Worm (Caenorhabditis elegans) whole organism, L3 larva: ENCODE measurements around the gene D1044.7.

ENCODE experiments used
- R02D3.7 ChIP-seq: fragments of 150-350 bp; optimal IDR thresholded peaks from 2 replicates; lab custom pipeline; 2014; ENCODE audit warnings: missing biosample characterization, missing genetic modification characterization
- ZK546.5 ChIP-seq: sonication (generic microtip); optimal IDR thresholded peaks from 2 replicates; lab custom pipeline; 2017; ENCODE audit warnings: missing biosample characterization, missing genetic modification characterization
- ceh-16 ChIP-seq: sonication (generic microtip); optimal IDR thresholded peaks from 2 replicates; lab custom pipeline; 2017; ENCODE audit warnings: missing biosample characterization, missing genetic modification characterization
- ceh-28 ChIP-seq: fragments of 150-350 bp; optimal IDR thresholded peaks from 2 replicates; lab custom pipeline; 2014; ENCODE audit warnings: missing biosample characterization, missing genetic modification reagents, missing genetic modification characterization
- egl-5 ChIP-seq: fragments of 150-350 bp; optimal IDR thresholded peaks from 2 replicates; lab custom pipeline; 2017; ENCODE audit warnings: missing biosample characterization, missing genetic modification reagents, missing genetic modification characterization, inconsistent platforms
- elt-1 ChIP-seq: fragments of 150-350 bp; optimal IDR thresholded peaks from 2 replicates; lab custom pipeline; 2014; ENCODE audit warnings: missing biosample characterization, missing genetic modification characterization
- elt-2 ChIP-seq: sonication (generic microtip); optimal IDR thresholded peaks from 2 replicates; lab custom pipeline; 2016; ENCODE audit warnings: missing genetic modification reagents, mild to moderate bottlenecking, missing genetic modification characterization, missing compliant biosample characterization
- elt-3 ChIP-seq, 3 experiments: fragments of 150-350 bp in 1 of 3; sonication (generic microtip) in 2 of 3; optimal IDR thresholded peaks; 2 replicates in 2 of 3; 4 replicates in 1 of 3; lab custom pipeline; 2014 to 2017; ENCODE audit warnings: missing biosample characterization in 3 of 3, missing genetic modification characterization in 3 of 3
- eor-1 ChIP-seq, 2 experiments: fragments of 150-350 bp; optimal IDR thresholded peaks; 2 replicates each; lab custom pipeline; 2014 to 2018; ENCODE audit warnings: missing biosample characterization in 2 of 2, missing genetic modification characterization in 2 of 2
- fkh-2 ChIP-seq: fragments of 150-350 bp; optimal IDR thresholded peaks from 2 replicates; lab custom pipeline; 2014; ENCODE audit warnings: missing biosample characterization, missing genetic modification reagents, missing genetic modification characterization
- fos-1 ChIP-seq: fragments of 150-350 bp; optimal IDR thresholded peaks from 2 replicates; lab custom pipeline; 2014; ENCODE audit warnings: missing biosample characterization, missing genetic modification characterization
- hmg-11 ChIP-seq: sonication (generic microtip); optimal IDR thresholded peaks from 2 replicates; lab custom pipeline; 2016; ENCODE audit warnings: missing genetic modification characterization, missing compliant biosample characterization
- jun-1 ChIP-seq: fragments of 150-350 bp; optimal IDR thresholded peaks from 2 replicates; lab custom pipeline; 2014; ENCODE audit warnings: missing biosample characterization, missing genetic modification reagents, missing genetic modification characterization
- lin-15B ChIP-seq: fragments of 150-350 bp; optimal IDR thresholded peaks from 2 replicates; lab custom pipeline; 2014; ENCODE audit warnings: missing biosample characterization, missing genetic modification characterization
- lin-39 ChIP-seq: fragments of 150-350 bp; optimal IDR thresholded peaks from 2 replicates; lab custom pipeline; 2018; ENCODE audit warnings: missing biosample characterization, missing genetic modification reagents, missing genetic modification characterization
- lsy-12 ChIP-seq: sonication (generic microtip); optimal IDR thresholded peaks from 2 replicates; lab custom pipeline; 2016; ENCODE audit warnings: mild to moderate bottlenecking, missing genetic modification characterization, missing compliant biosample characterization
- mdl-1 ChIP-seq: fragments of 150-350 bp; optimal IDR thresholded peaks from 2 replicates; lab custom pipeline; 2014; ENCODE audit warnings: missing biosample characterization, missing genetic modification characterization
- mml-1 ChIP-seq: fragments of 150-350 bp; sonication (generic microtip); optimal IDR thresholded peaks from 3 replicates; lab custom pipeline; 2014; ENCODE audit warnings: missing biosample characterization, missing genetic modification characterization
- nfya-1 ChIP-seq: sonication (generic microtip); optimal IDR thresholded peaks from 2 replicates; lab custom pipeline; 2017; ENCODE audit warnings: missing genetic modification characterization, mild to moderate bottlenecking, missing compliant biosample characterization, antibody characterized with exemption, moderate library complexity; ENCODE audit not compliant: insufficient read depth
- nhr-11 ChIP-seq: fragments of 150-350 bp; optimal IDR thresholded peaks from 2 replicates; lab custom pipeline; 2014; ENCODE audit warnings: missing biosample characterization, missing genetic modification characterization
- nhr-12 ChIP-seq: fragments of 150-350 bp; optimal IDR thresholded peaks from 2 replicates; lab custom pipeline; 2014; ENCODE audit warnings: missing biosample characterization, missing genetic modification characterization
- nhr-23 ChIP-seq: fragments of 150-350 bp; optimal IDR thresholded peaks from 2 replicates; lab custom pipeline; 2014; ENCODE audit warnings: missing biosample characterization, missing genetic modification reagents, missing genetic modification characterization
- nhr-237 ChIP-seq: fragments of 150-350 bp; optimal IDR thresholded peaks from 2 replicates; lab custom pipeline; 2014; ENCODE audit warnings: missing biosample characterization, missing genetic modification characterization
- nhr-25 ChIP-seq: sonication (generic microtip); optimal IDR thresholded peaks from 2 replicates; lab custom pipeline; 2017; ENCODE audit warnings: missing biosample characterization, missing genetic modification characterization
- nhr-28 ChIP-seq: fragments of 150-350 bp; optimal IDR thresholded peaks from 2 replicates; lab custom pipeline; 2014; ENCODE audit warnings: missing biosample characterization, missing genetic modification characterization
- nhr-43 ChIP-seq: sonication (generic microtip); optimal IDR thresholded peaks from 2 replicates; lab custom pipeline; 2016; ENCODE audit warnings: mild to moderate bottlenecking, missing genetic modification characterization, missing compliant biosample characterization; ENCODE audit not compliant: poor library complexity, severe bottlenecking
- pha-4 ChIP-seq: fragments of 150-350 bp; optimal IDR thresholded peaks from 2 replicates; lab custom pipeline; 2014; ENCODE audit warnings: missing biosample characterization, missing genetic modification reagents, missing genetic modification characterization
- pqm-1 ChIP-seq: fragments of 150-350 bp; optimal IDR thresholded peaks from 2 replicates; lab custom pipeline; 2017; ENCODE audit warnings: missing biosample characterization, missing genetic modification characterization, inconsistent platforms
- snpc-4 ChIP-seq: fragments of 150-350 bp; optimal IDR thresholded peaks from 2 replicates; lab custom pipeline; 2014; ENCODE audit warnings: missing biosample characterization, missing genetic modification characterization
- tbx-2 ChIP-seq: sonication (generic microtip); optimal IDR thresholded peaks from 2 replicates; lab custom pipeline; 2016; ENCODE audit warnings: mild to moderate bottlenecking, missing genetic modification characterization, missing compliant biosample characterization
- unc-62 ChIP-seq: fragments of 150-350 bp; sonication (generic microtip); optimal IDR thresholded peaks from 4 replicates; lab custom pipeline; 2014; ENCODE audit warnings: missing biosample characterization, missing genetic modification reagents, missing genetic modification characterization
- ztf-11 ChIP-seq: fragments of 150-350 bp; optimal IDR thresholded peaks from 2 replicates; lab custom pipeline; 2014; ENCODE audit warnings: missing biosample characterization, missing genetic modification characterization

Gene D1044.7

ce11 chrIII:5487087-5487603 lies 21.4 kb downstream of the D1044.7 start, which contains the start of gene osg-1:
osg-1 (plus strand) TSS chrIII:5487553.
- TF ChIP-seq mml-1 (tag; lab: Kevin White, UChicago), result no peak
- TF ChIP-seq lsy-12 (tag; lab: Kevin White, UChicago), result no peak
- TF ChIP-seq ceh-28 (tag; lab: Kevin White, UChicago), result no peak
- TF ChIP-seq elt-1 (tag; lab: Kevin White, UChicago), result no peak
- no peak for TF ChIP-seq nhr-28 (tag; lab: Kevin White, UChicago)
- no peak for TF ChIP-seq nhr-25 (tag; lab: Kevin White, UChicago)
- TF ChIP-seq fkh-2 (tag; lab: Kevin White, UChicago), result no peak
- TF ChIP-seq elt-3 (tag; optimal IDR thresholded peaks at IDR 0.05; lab: Kevin White, UChicago), result no peak

ce11 chrIII:5486345-5486744 lies 22.2 kb downstream of the D1044.7 start:
- TF ChIP-seq egl-5 (no peak), nfya-1 (tag; lab: Kevin White, UChicago) (peak; percentile 54)

ce11 chrIII:5483738-5484315 lies 24.7 kb downstream of the D1044.7 start, which contains the start of the genes R02F2.7 and R02F2.4:
R02F2.7 (minus strand) TSS chrIII:5483773.
R02F2.4 (plus strand) TSS chrIII:5484289.
- TF ChIP-seq nfya-1 (tag; lab: Kevin White, UChicago), result peak; percentile 2
- TF ChIP-seq eor-1 (tag; optimal IDR thresholded peaks at IDR 0.05; lab: Kevin White, UChicago), result no peak
- TF ChIP-seq lin-15B (tag; lab: Kevin White, UChicago), result peak; percentile 12
- peak; percentile 23 for TF ChIP-seq nhr-23
- no peak for TF ChIP-seq nhr-11 (tag; lab: Kevin White, UChicago)

ce11 chrIII:5479493-5480167 lies 28.9 kb downstream of the D1044.7 start:
- TF ChIP-seq ceh-28 (tag; lab: Kevin White, UChicago), result peak; percentile 51
- TF ChIP-seq eor-1 (tag; optimal IDR thresholded peaks at IDR 0.05; lab: Kevin White, UChicago), result no peak
- TF ChIP-seq ceh-16 (tag; lab: Kevin White, UChicago), result no peak
- no peak for TF ChIP-seq lin-39

- TF ChIP-seq elt-2 (tag; lab: Kevin White, UChicago) (no peak), fkh-2 (tag; lab: Kevin White, UChicago) (no peak), jun-1 (tag; lab: Kevin White, UChicago) (no peak), mdl-1 (tag; lab: Kevin White, UChicago) (no peak), fos-1 (tag; lab: Kevin White, UChicago) (no peak), nhr-12 (no peak), unc-62 (GFP tag; lab: Kevin White, UChicago) (no peak), R02D3.7 (tag; lab: Kevin White, UChicago) (no peak), egl-5 (no peak), ztf-11 (tag; lab: Kevin White, UChicago) (no peak), lin-39 (no peak), hmg-11 (tag; lab: Kevin White, UChicago) (no peak), ZK546.5 (tag; lab: Kevin White, UChicago) (no peak), snpc-4 (tag; lab: Kevin White, UChicago) (no peak), ceh-16 (tag; lab: Kevin White, UChicago) (no peak)
Measured at ce11 chrIII:5478824-5479368, 29.7 kb downstream of the D1044.7 start, which contains the start of the genes R02F2.6 and R02F2.5. R02F2.6 (minus strand) TSS chrIII:5478924. R02F2.5 (plus strand) TSS chrIII:5479318.

- TF ChIP-seq nhr-12 (no peak), nhr-237 (no peak), nhr-43 (no peak), fkh-2 (tag; lab: Kevin White, UChicago) (no peak), ceh-28 (tag; lab: Kevin White, UChicago) (no peak), nfya-1 (tag; lab: Kevin White, UChicago) (no peak), tbx-2 (tag; lab: Kevin White, UChicago) (no peak), nhr-23 (no peak), pha-4 (tag; lab: Kevin White, UChicago) (no peak), pqm-1 (tag; lab: Kevin White, UChicago) (no peak), ZK546.5 (tag; lab: Kevin White, UChicago) (no peak), hmg-11 (tag; lab: Kevin White, UChicago) (no peak)
- TF ChIP-seq, all 47 proteins: peak for 0
Measured at ce11 chrIII:5478011-5478410, 30.6 kb downstream of the D1044.7 start, which contains the start of gene R02F2.10. R02F2.10 (plus strand) TSS chrIII:5478311.
